Worm (Caenorhabditis elegans) whole organism, young adult: Measurements from ENCODE around the gene srw-85.

Experiments
- K12H6.12 ChIP-seq: fragments of 200-800 bp; sonication (Bioruptor generic); optimal IDR thresholded peaks from 2 replicates; lab custom pipeline; 2018; ENCODE audit warnings: mild to moderate bottlenecking, missing genetic modification characterization, missing compliant biosample characterization
- akir-1 ChIP-seq: fragments of 200-800 bp; sonication (Bioruptor generic); optimal IDR thresholded peaks from 2 replicates; lab custom pipeline; 2018; ENCODE audit warnings: mild to moderate bottlenecking, missing genetic modification characterization, moderate library complexity, missing compliant biosample characterization
- ama-1 ChIP-seq, 3 experiments: fragments of 150-350 bp in 1 of 3; sonication (generic microtip) in 2 of 3; optimal IDR thresholded peaks; 2 replicates each; lab custom pipeline; 2014 to 2018; ENCODE audit warnings: missing biosample characterization in 2 of 3, missing genetic modification characterization in 2 of 3, missing genetic modification reagents in 2 of 3
- cebp-1 ChIP-seq, 2 experiments: fragments of 200-800 bp in 1 of 2; sonication (Bioruptor generic) in 1 of 2; sonication (generic microtip) in 1 of 2; IDR thresholded peaks in 1 of 2; optimal IDR thresholded peaks in 1 of 2; 2 replicates each; pipeline versions ENCODE4 v1.3.6 to Lab custom; 2017 to 2022; ENCODE audit warnings: missing compliant biosample characterization in 2 of 2, missing genetic modification characterization in 2 of 2, mild to moderate bottlenecking in 1 of 2, missing genetic modification reagents in 1 of 2, moderate library complexity in 1 of 2
- ceh-91 ChIP-seq: fragments of 200-800 bp; sonication (Bioruptor generic); IDR thresholded peaks from 2 replicates; pipeline ENCODE4 v1.3.6; 2022; ENCODE audit warnings: missing genetic modification reagents, missing genetic modification characterization, missing compliant biosample characterization
- egl-18 ChIP-seq: fragments of 200-800 bp; sonication (Bioruptor generic); IDR thresholded peaks from 2 replicates; pipeline ENCODE4 v1.3.6; 2022; ENCODE audit warnings: missing genetic modification reagents, missing genetic modification characterization, missing compliant biosample characterization
- fkh-3 ChIP-seq: sonication (generic microtip); optimal IDR thresholded peaks from 2 replicates; lab custom pipeline; 2016; ENCODE audit warnings: mild to moderate bottlenecking, missing genetic modification characterization, missing compliant biosample characterization
- hlh-26 ChIP-seq: fragments of 200-800 bp; sonication (Bioruptor generic); conservative IDR thresholded peaks from 2 replicates; pipeline ENCODE4 v1.3.6; 2022; ENCODE audit warnings: missing genetic modification reagents, missing genetic modification characterization, missing compliant biosample characterization
- lsy-27 ChIP-seq: sonication (generic microtip); optimal IDR thresholded peaks from 2 replicates; lab custom pipeline; 2017; ENCODE audit warnings: missing genetic modification characterization, mild to moderate bottlenecking, missing compliant biosample characterization, antibody characterized with exemption, missing genotype, borderline replicate concordance; ENCODE audit not compliant: insufficient read depth
- rpc-1 ChIP-seq, 2 experiments: fragments of 150-350 bp in 1 of 2; sonication (generic microtip) in 1 of 2; optimal IDR thresholded peaks; 2 replicates each; lab custom pipeline; 2014 to 2018; ENCODE audit warnings: missing biosample characterization in 1 of 2, missing genetic modification characterization in 1 of 2, missing genetic modification reagents in 1 of 2, missing genotype in 1 of 2
- snpc-3.4 ChIP-seq: sonication (generic microtip); optimal IDR thresholded peaks from 2 replicates; lab custom pipeline; 2017; ENCODE audit warnings: missing genetic modification characterization, mild to moderate bottlenecking, missing compliant biosample characterization, antibody characterized with exemption, moderate library complexity, missing genotype, missing genetic modification reagents
- snpc-4 ChIP-seq, 5 experiments: fragments of 150-350 bp in 1 of 5; sonication (generic microtip) in 4 of 5; optimal IDR thresholded peaks; 2 replicates each; lab custom pipeline; 2014 to 2018; ENCODE audit warnings: missing genetic modification characterization in 5 of 5, missing biosample characterization in 3 of 5, antibody characterized with exemption in 2 of 5, mild to moderate bottlenecking in 2 of 5, missing compliant biosample characterization in 2 of 5, missing genotype in 2 of 5, moderate library complexity in 2 of 5, missing genetic modification reagents in 1 of 5
- unc-62 ChIP-seq: fragments of 150-350 bp; optimal IDR thresholded peaks from 2 replicates; lab custom pipeline; 2014; ENCODE audit warnings: missing biosample characterization, missing genetic modification reagents, missing genetic modification characterization

- TF ChIP-seq unc-62 (GFP tag; lab: Kevin White, UChicago): no peak
- no peak for TF ChIP-seq ceh-91 (GFP tag; lab: Robert Waterston, UW)
- TF ChIP-seq cebp-1 (GFP tag; IDR thresholded peaks at IDR 0.05; lab: Robert Waterston, UW): no peak
- TF ChIP-seq cebp-1 (tag; optimal IDR thresholded peaks at IDR 0.05; lab: Kevin White, UChicago): no peak
- no peak for TF ChIP-seq rpc-1 (optimal IDR thresholded peaks at IDR 0.05; lab: Kevin White, UChicago)
- no peak for TF ChIP-seq rpc-1 (tag; optimal IDR thresholded peaks at IDR 0.05; lab: Kevin White, UChicago)
- no peak for TF ChIP-seq egl-18 (GFP tag; lab: Robert Waterston, UW)
- no peak for TF ChIP-seq akir-1 (GFP tag; lab: Kevin White, UChicago)
- no peak for TF ChIP-seq snpc-3.4
- no peak for TF ChIP-seq hlh-26 (GFP tag; lab: Robert Waterston, UW)
- no peak for TF ChIP-seq ama-1 (optimal IDR thresholded peaks at IDR 0.05; lab: Kevin White, UChicago)
- TF ChIP-seq ama-1 (GFP tag; optimal IDR thresholded peaks at IDR 0.05; lab: Kevin White, UChicago): no peak
- TF ChIP-seq snpc-4 (GFP tag; optimal IDR thresholded peaks at IDR 0.05; lab: Kevin White, UChicago): no peak
- no peak for TF ChIP-seq snpc-4 (tag; optimal IDR thresholded peaks at IDR 0.05; lab: Kevin White, UChicago)
- no peak for TF ChIP-seq fkh-3 (tag; lab: Kevin White, UChicago)
- TF ChIP-seq lsy-27: no peak
- no peak for TF ChIP-seq K12H6.12
Observed at ce11 chrV:19455650-19456049, 24.7 kb upstream of the srw-85 start, which contains the start of the genes Y43F8B.13 and Y43F8B.14.
